Fruit fly (Drosophila melanogaster): ENCODE measurements around the gene Apl.

- TF ChIP-seq Myc (optimal IDR thresholded peaks at IDR 0.05) (no peak), insv (optimal IDR thresholded peaks at IDR 0.05) (no peak), psq (optimal IDR thresholded peaks at IDR 0.05) (no peak), Sin3A (optimal IDR thresholded peaks at IDR 0.05) (no peak), h (optimal IDR thresholded peaks at IDR 0.05) (no peak)
Measured at dm6 chr3L:16563361-16563760, 31.6 kb upstream of the Apl start.

Data from Kc167 (cell line).